Fruit fly (Drosophila melanogaster): ENCODE results near the gene CG6766.

CG6766 gene

DNA sequence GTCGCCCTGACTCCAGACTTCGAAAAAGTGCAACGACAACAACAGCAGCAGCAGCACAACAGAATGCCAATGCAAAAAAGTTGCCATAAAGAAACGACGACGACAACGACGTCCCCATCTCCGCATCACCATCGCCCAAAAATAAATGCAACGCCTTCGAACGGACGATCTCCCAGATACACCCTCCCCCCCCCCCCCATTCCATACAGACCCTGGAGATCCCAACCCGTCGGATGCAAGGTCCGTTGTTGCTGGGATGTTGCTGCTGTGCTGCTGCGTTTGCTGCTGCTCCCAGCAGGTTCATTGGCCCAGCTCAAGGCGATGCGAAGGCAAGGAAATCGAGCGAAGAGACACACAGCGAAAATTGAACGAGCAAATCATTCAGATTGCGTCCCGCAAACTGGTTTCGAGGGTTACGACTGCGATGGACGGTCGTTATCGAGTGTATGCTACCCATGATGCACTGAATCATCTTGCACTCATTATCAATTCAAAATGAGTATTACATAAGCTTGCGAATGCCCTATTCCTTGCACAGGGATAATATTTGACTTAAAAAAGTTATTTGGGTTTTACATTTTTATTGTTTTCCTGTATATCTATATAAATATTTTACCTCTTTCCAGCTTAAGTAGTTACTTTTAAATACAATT, 26.6 kb downstream of the CG6766 start:
- TF ChIP-seq bab1 (GFP tag; optimal IDR thresholded peaks at IDR 0.05), result no peak
- no peak for TF ChIP-seq kay (GFP tag; ENCODE audit: borderline replicate concordance)
- no peak for TF ChIP-seq Mnt (GFP tag; optimal IDR thresholded peaks at IDR 0.05)
- TF ChIP-seq Clk (GFP tag; optimal IDR thresholded peaks at IDR 0.05), result no peak
- no peak for TF ChIP-seq CG1620 (GFP tag; optimal IDR thresholded peaks at IDR 0.05)
- TF ChIP-seq CG33017 (tag; optimal IDR thresholded peaks at IDR 0.05), result no peak
- TF ChIP-seq cnc (optimal IDR thresholded peaks at IDR 0.05), result no peak
- TF ChIP-seq CG12768 (GFP tag; optimal IDR thresholded peaks at IDR 0.05), result no peak
- TF ChIP-seq Crg-1 (GFP tag; optimal IDR thresholded peaks at IDR 0.05), result no peak
- TF ChIP-seq CG7045 (GFP tag; optimal IDR thresholded peaks at IDR 0.05), result no peak

DNA sequence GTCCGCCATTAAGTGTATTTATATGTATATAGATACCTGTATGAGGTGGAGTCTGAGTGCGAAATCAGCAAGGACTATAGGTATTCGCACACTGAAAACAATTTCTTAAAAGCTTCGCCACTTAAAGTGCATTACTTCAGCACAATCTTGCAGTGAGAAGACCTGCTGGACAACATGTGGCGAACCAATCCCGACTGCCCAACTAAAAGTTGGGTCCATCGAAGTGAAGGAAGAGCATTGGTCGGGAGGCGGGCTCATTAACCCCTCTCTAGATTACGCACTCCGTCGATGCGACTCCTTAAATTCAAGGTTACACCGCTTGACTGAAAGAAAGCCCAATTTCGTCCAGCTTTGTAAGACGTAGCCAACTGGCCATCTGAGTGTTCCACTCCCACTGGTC, 27.2 kb downstream of the CG6766 start:
- TF ChIP-seq toe (GFP tag; optimal IDR thresholded peaks at IDR 0.05) (no peak), CG14711 (tag; optimal IDR thresholded peaks at IDR 0.05) (no peak), Mnt (GFP tag; optimal IDR thresholded peaks at IDR 0.05) (no peak), CG1620 (GFP tag; optimal IDR thresholded peaks at IDR 0.05) (no peak), cic (GFP tag; optimal IDR thresholded peaks at IDR 0.05) (no peak), cnc (optimal IDR thresholded peaks at IDR 0.05) (no peak), kay (GFP tag; ENCODE audit: borderline replicate concordance) (no peak), CG33017 (tag; optimal IDR thresholded peaks at IDR 0.05) (no peak), ovo (GFP tag; optimal IDR thresholded peaks at IDR 0.05) (no peak), Hr96 (GFP tag; optimal IDR thresholded peaks at IDR 0.05) (no peak), pad (GFP tag; optimal IDR thresholded peaks at IDR 0.05) (no peak), CG11617 (GFP tag; optimal IDR thresholded peaks at IDR 0.05) (no peak), CG7101 (tag; optimal IDR thresholded peaks at IDR 0.05) (no peak), CG5204 (GFP tag; optimal IDR thresholded peaks at IDR 0.05) (no peak), tj (GFP tag; optimal IDR thresholded peaks at IDR 0.05) (no peak), CG7045 (GFP tag; optimal IDR thresholded peaks at IDR 0.05) (no peak), CG12768 (GFP tag; optimal IDR thresholded peaks at IDR 0.05) (no peak), Clk (GFP tag; optimal IDR thresholded peaks at IDR 0.05) (no peak), bab1 (GFP tag; optimal IDR thresholded peaks at IDR 0.05) (no peak)

dm6 chr2L:12011682-12012655, 28.5 kb downstream of the CG6766 start:
- TF ChIP-seq CG1620 (GFP tag; optimal IDR thresholded peaks at IDR 0.05), result no peak
- TF ChIP-seq tj (GFP tag; optimal IDR thresholded peaks at IDR 0.05), result peak; percentile 72
- TF ChIP-seq cnc (optimal IDR thresholded peaks at IDR 0.05), result no peak
- TF ChIP-seq Mnt (GFP tag; optimal IDR thresholded peaks at IDR 0.05), result peak; percentile 87
- TF ChIP-seq CG14711 (tag; optimal IDR thresholded peaks at IDR 0.05), result peak; percentile 100
- TF ChIP-seq pad (GFP tag; optimal IDR thresholded peaks at IDR 0.05), result peak; percentile 48
- peak; percentile 69 for TF ChIP-seq Hr96 (GFP tag; optimal IDR thresholded peaks at IDR 0.05)
- TF ChIP-seq Crg-1 (GFP tag; optimal IDR thresholded peaks at IDR 0.05), result no peak
- no peak for TF ChIP-seq Clk (GFP tag; optimal IDR thresholded peaks at IDR 0.05)
- TF ChIP-seq cic (GFP tag; optimal IDR thresholded peaks at IDR 0.05), result peak; percentile 72
- TF ChIP-seq toe (GFP tag; optimal IDR thresholded peaks at IDR 0.05), result peak; percentile 57
- TF ChIP-seq CG11617 (GFP tag; optimal IDR thresholded peaks at IDR 0.05), result peak; percentile 93
- TF ChIP-seq CG33017 (tag; optimal IDR thresholded peaks at IDR 0.05), result no peak
- peak; percentile 52 for TF ChIP-seq bab1 (GFP tag; optimal IDR thresholded peaks at IDR 0.05)
- peak; percentile 35 for TF ChIP-seq ovo (GFP tag; optimal IDR thresholded peaks at IDR 0.05)
- TF ChIP-seq kay (GFP tag; ENCODE audit: borderline replicate concordance), result peak; percentile 95
- TF ChIP-seq CG7045 (GFP tag; optimal IDR thresholded peaks at IDR 0.05), result peak; percentile 73
- peak; percentile 94 for TF ChIP-seq CG12768 (GFP tag; optimal IDR thresholded peaks at IDR 0.05)
- peak; percentile 57 for TF ChIP-seq CG7101 (tag; optimal IDR thresholded peaks at IDR 0.05)
- peak; percentile 10 for TF ChIP-seq CG5204 (GFP tag; optimal IDR thresholded peaks at IDR 0.05)

DNA sequence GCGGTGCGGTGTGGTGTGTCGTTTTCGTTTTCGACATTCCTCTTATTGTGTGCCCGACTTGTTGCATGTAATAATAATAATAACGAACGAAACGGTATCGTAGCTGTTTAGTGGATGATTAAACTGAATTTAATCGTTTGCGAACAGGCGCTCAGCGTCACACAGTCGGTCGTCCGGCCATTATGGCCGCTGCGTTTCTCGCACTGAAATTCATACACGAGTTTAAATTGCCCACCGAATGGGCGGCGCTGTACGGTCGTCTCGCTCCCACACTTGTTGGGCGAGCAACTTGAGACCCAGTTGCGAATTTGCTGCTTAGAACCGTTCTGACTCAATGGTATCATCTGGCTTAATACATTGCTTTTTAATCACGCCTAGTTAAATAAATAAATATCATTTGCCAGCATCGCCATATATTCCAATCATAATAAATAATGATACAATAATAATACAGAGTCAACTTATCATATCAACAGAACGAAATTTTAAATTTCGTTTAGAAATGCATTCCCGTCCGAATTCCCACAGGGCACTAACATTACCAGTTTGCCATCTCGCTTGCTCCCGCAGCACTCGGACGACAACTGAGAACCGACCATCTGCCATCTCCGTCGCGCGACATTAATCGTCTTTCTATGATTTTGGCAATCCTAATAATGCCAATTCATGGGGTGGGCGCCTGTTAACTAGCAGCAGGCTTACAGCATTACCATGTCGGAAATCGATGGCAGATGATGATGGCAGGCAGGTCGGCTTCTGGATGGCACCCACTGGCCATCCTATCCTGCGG, 29.4 kb downstream of the CG6766 start:
- TF ChIP-seq tj (GFP tag; optimal IDR thresholded peaks at IDR 0.05) (peak; percentile 62), CG14711 (tag; optimal IDR thresholded peaks at IDR 0.05) (peak; percentile 81), Clk (GFP tag; optimal IDR thresholded peaks at IDR 0.05) (peak; percentile 87), CG5204 (GFP tag; optimal IDR thresholded peaks at IDR 0.05) (peak; percentile 93), kay (GFP tag; ENCODE audit: borderline replicate concordance) (peak; percentile 99), ovo (GFP tag; optimal IDR thresholded peaks at IDR 0.05) (peak; percentile 55), cic (GFP tag; optimal IDR thresholded peaks at IDR 0.05) (peak; percentile 33), CG33017 (tag; optimal IDR thresholded peaks at IDR 0.05) (peak; percentile 94), Mnt (GFP tag; optimal IDR thresholded peaks at IDR 0.05) (peak; percentile 66), Hr96 (GFP tag; optimal IDR thresholded peaks at IDR 0.05) (peak; percentile 83), toe (GFP tag; optimal IDR thresholded peaks at IDR 0.05) (peak; percentile 88), CG11617 (GFP tag; optimal IDR thresholded peaks at IDR 0.05) (peak; percentile 88), Crg-1 (GFP tag; optimal IDR thresholded peaks at IDR 0.05) (peak; percentile 71), CG12768 (GFP tag; optimal IDR thresholded peaks at IDR 0.05) (peak; percentile 85), cnc (optimal IDR thresholded peaks at IDR 0.05) (peak; percentile 81 to 82), CG7101 (tag; optimal IDR thresholded peaks at IDR 0.05) (peak; percentile 93), bab1 (GFP tag; optimal IDR thresholded peaks at IDR 0.05) (peak; percentile 81), CG7045 (GFP tag; optimal IDR thresholded peaks at IDR 0.05) (peak; percentile 89), pad (GFP tag; optimal IDR thresholded peaks at IDR 0.05) (peak; percentile 83), CG1620 (GFP tag; optimal IDR thresholded peaks at IDR 0.05) (peak; percentile 82)
